Fruit fly (Drosophila melanogaster) whole organism, wandering third instar larva: ENCODE data around the gene CRAT.

Source experiments
- HLH106 ChIP-seq: fragments of 200-800 bp; optimal IDR thresholded peaks from 3 replicates; lab custom pipeline; 2019; ENCODE audit warnings: missing biosample characterization, mild to moderate bottlenecking, missing genetic modification characterization, moderate library complexity
- Myc ChIP-seq: fragments of >200 bp; optimal IDR thresholded peaks from 2 replicates; lab custom pipeline; 2017
- ey ChIP-seq: fragments of 200-800 bp; sonication (Bioruptor generic); optimal IDR thresholded peaks from 2 replicates; lab custom pipeline; 2016; ENCODE audit warnings: missing biosample characterization, missing genetic modification characterization
- h ChIP-seq: fragments of 200-800 bp; sonication (Bioruptor generic); optimal IDR thresholded peaks from 3 replicates; lab custom pipeline; 2016; ENCODE audit warnings: missing biosample characterization, mild to moderate bottlenecking, missing genetic modification characterization
- pan ChIP-seq: fragments of >200 bp; optimal IDR thresholded peaks from 2 replicates; lab custom pipeline; 2017
- sv ChIP-seq: fragments of 200-800 bp; sonication (Bioruptor generic); optimal IDR thresholded peaks from 3 replicates; lab custom pipeline; 2016; ENCODE audit warnings: missing biosample characterization, missing genetic modification characterization

dm6 chr3R:6400710-6401521 lies 25.1 kb upstream of the CRAT start:
- no peak for TF ChIP-seq HLH106 (tag; lab: Kevin White, UChicago)
- TF ChIP-seq h (GFP tag; lab: Kevin White, UChicago): peak; percentile 19
- no peak for TF ChIP-seq pan
- TF ChIP-seq Myc (lab: Kevin White, UChicago): no peak
- no peak for TF ChIP-seq ey
- no peak for TF ChIP-seq sv (GFP tag; lab: Kevin White, UChicago)
